Worm (Caenorhabditis elegans): Measurements from ENCODE around the gene abhd-5.1.

abhd-5.1 gene

DNA sequence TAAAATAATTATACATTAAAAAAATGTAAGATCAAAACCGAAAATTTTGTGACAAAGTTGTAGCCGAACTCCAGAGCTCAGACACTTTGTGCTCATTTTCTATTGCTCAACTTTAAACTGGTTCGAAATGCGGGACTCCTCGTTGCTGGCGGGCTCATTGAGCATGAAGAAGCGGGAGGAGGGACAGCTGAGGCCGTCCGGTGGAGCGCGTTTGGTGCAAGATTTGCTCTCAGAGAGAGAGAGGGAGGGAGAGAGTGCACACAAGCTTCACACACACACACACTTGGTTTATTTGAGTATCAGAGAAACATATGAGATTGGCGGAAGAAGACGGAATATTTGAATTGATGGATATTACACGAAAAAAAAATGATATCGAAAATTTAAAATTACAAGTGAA is 36.8 kb upstream of the abhd-5.1 start:
- TF ChIP-seq nfya-1 (tag; optimal IDR thresholded peaks at IDR 0.05; ENCODE audit: insufficient read depth) (peak; percentile 63), pha-4 (tag; optimal IDR thresholded peaks at IDR 0.05) (peak; percentile 9), hmg-11 (tag; optimal IDR thresholded peaks at IDR 0.05) (peak; percentile 70), nhr-28 (tag; optimal IDR thresholded peaks at IDR 0.05) (no peak), nhr-23 (tag; optimal IDR thresholded peaks at IDR 0.05) (no peak), ceh-9 (tag; optimal IDR thresholded peaks at IDR 0.05) (no peak), nhr-43 (tag; optimal IDR thresholded peaks at IDR 0.05; ENCODE audit: poor library complexity, severe bottlenecking) (no peak), unc-39 (tag; optimal IDR thresholded peaks at IDR 0.05) (no peak), lin-39 (tag; optimal IDR thresholded peaks at IDR 0.05) (peak; percentile 56), nhr-67 (tag; optimal IDR thresholded peaks at IDR 0.05) (no peak), snpc-4 (tag; optimal IDR thresholded peaks at IDR 0.05) (peak; percentile 48), ztf-4 (tag; optimal IDR thresholded peaks at IDR 0.05) (no peak), mdl-1 (tag; optimal IDR thresholded peaks at IDR 0.05) (no peak), lin-15B (tag; optimal IDR thresholded peaks at IDR 0.05) (peak; percentile 82)

- peak; percentile 65 for TF ChIP-seq nfya-1 (tag; optimal IDR thresholded peaks at IDR 0.05; ENCODE audit: insufficient read depth)
- TF ChIP-seq ztf-4 (tag; optimal IDR thresholded peaks at IDR 0.05), result no peak
Measured at ce11 chrV:4813825-4814224, 33.6 kb upstream of the abhd-5.1 start.

- TF ChIP-seq nhr-77 (tag; optimal IDR thresholded peaks at IDR 0.05), result no peak
Measured at ce11 chrV:4818563-4818962, 28.9 kb upstream of the abhd-5.1 start, which contains the start of gene ccep-97. Gene ccep-97 (minus strand): TSS chrV:4818663.

DNA sequence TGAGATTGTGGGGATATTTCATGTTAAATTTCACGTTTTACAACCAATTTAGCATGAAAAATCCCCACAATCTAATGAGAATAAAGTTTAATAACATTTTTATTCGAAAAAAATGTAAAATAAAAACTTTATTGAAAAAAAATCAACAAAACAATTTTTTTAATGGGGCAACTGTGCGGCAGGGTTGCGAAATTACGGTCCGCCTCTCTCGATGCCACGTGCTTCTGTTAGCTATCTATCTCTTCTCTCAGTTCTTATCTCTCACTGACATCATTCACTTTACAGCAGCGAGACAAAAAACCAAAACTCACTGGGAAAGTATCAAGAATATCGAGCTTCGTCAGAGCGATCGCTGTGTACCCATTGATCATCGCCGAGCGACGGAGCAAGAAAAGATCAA is 26.9 kb upstream of the abhd-5.1 start:
- TF ChIP-seq nfya-1 (tag; optimal IDR thresholded peaks at IDR 0.05; ENCODE audit: insufficient read depth) (peak; percentile 16), elt-2 (tag; optimal IDR thresholded peaks at IDR 0.05) (peak; percentile 27), ceh-82 (tag; optimal IDR thresholded peaks at IDR 0.05) (no peak), ama-1 (optimal IDR thresholded peaks at IDR 0.05) (peak; percentile 2), mdl-1 (tag; optimal IDR thresholded peaks at IDR 0.05) (peak; percentile 0)

- TF ChIP-seq nhr-28 (tag; optimal IDR thresholded peaks at IDR 0.05) (no peak), nhr-237 (tag; optimal IDR thresholded peaks at IDR 0.05) (no peak), pqm-1 (tag; optimal IDR thresholded peaks at IDR 0.05) (no peak), nhr-11 (tag; optimal IDR thresholded peaks at IDR 0.05) (no peak), aly-2 (tag; optimal IDR thresholded peaks at IDR 0.05) (no peak), lin-39 (tag; optimal IDR thresholded peaks at IDR 0.05) (no peak), nhr-25 (tag; optimal IDR thresholded peaks at IDR 0.05) (no peak), eor-1 (tag; optimal IDR thresholded peaks at IDR 0.05) (no peak), fos-1 (tag; optimal IDR thresholded peaks at IDR 0.05) (no peak), elt-1 (tag; optimal IDR thresholded peaks at IDR 0.05) (no peak)
Measured at ce11 chrV:4823323-4823682, 24.1 kb upstream of the abhd-5.1 start, which contains the start of gene adss-1. Gene adss-1 (minus strand): TSS chrV:4823423.

- peak; percentile 49 for TF ChIP-seq nhr-23 (tag; optimal IDR thresholded peaks at IDR 0.05)
- TF ChIP-seq ama-1 (optimal IDR thresholded peaks at IDR 0.05), result peak; percentile 90
- no peak for TF ChIP-seq zag-1 (tag; optimal IDR thresholded peaks at IDR 0.05)
- peak; percentile 29 for TF ChIP-seq nhr-43 (tag; optimal IDR thresholded peaks at IDR 0.05; ENCODE audit: poor library complexity, severe bottlenecking)
- TF ChIP-seq unc-62 (GFP tag; optimal IDR thresholded peaks at IDR 0.05), result no peak
- TF ChIP-seq fkh-2 (tag; optimal IDR thresholded peaks at IDR 0.05), result no peak
- TF ChIP-seq aly-2 (tag; optimal IDR thresholded peaks at IDR 0.05), result peak; percentile 8
- TF ChIP-seq elt-2 (tag; optimal IDR thresholded peaks at IDR 0.05), result peak; percentile 55
- TF ChIP-seq daf-12 (tag; optimal IDR thresholded peaks at IDR 0.05), result no peak
- TF ChIP-seq ceh-28 (tag; optimal IDR thresholded peaks at IDR 0.05), result no peak
- peak; percentile 5 for TF ChIP-seq nfya-1 (tag; optimal IDR thresholded peaks at IDR 0.05; ENCODE audit: insufficient read depth)
- TF ChIP-seq tbx-2 (tag; optimal IDR thresholded peaks at IDR 0.05), result peak; percentile 24
- no peak for TF ChIP-seq nhr-76 (tag; optimal IDR thresholded peaks at IDR 0.05)
- no peak for TF ChIP-seq nhr-67 (tag; optimal IDR thresholded peaks at IDR 0.05)
- TF ChIP-seq pha-4 (tag; optimal IDR thresholded peaks at IDR 0.05), result peak; percentile 30
- TF ChIP-seq lsy-12 (tag; optimal IDR thresholded peaks at IDR 0.05), result peak; percentile 74
- TF ChIP-seq nhr-12 (tag; optimal IDR thresholded peaks at IDR 0.05), result no peak
- no peak for TF ChIP-seq mml-1 (tag; optimal IDR thresholded peaks at IDR 0.05)
- TF ChIP-seq ceh-82 (tag; optimal IDR thresholded peaks at IDR 0.05), result no peak
- TF ChIP-seq ztf-4 (tag; optimal IDR thresholded peaks at IDR 0.05), result peak; percentile 83
Measured at ce11 chrV:4823683-4824391, 23.6 kb upstream of the abhd-5.1 start.

Data from whole organism, L3 larva.